Worm (Caenorhabditis elegans) whole organism, L3 larva: Measurements from ENCODE around the gene cdc-48.1.

ENCODE experiments used
- aly-2 ChIP-seq: fragments of 150-350 bp; optimal IDR thresholded peaks from 2 replicates; lab custom pipeline; 2014; ENCODE audit warnings: missing biosample characterization, missing genetic modification characterization
- ama-1 ChIP-seq: fragments of 150-350 bp; optimal IDR thresholded peaks from 2 replicates; lab custom pipeline; 2018
- ceh-16 ChIP-seq: sonication (generic microtip); optimal IDR thresholded peaks from 2 replicates; lab custom pipeline; 2017; ENCODE audit warnings: missing biosample characterization, missing genetic modification characterization
- ceh-28 ChIP-seq: fragments of 150-350 bp; optimal IDR thresholded peaks from 2 replicates; lab custom pipeline; 2014; ENCODE audit warnings: missing biosample characterization, missing genetic modification reagents, missing genetic modification characterization
- egl-5 ChIP-seq: fragments of 150-350 bp; optimal IDR thresholded peaks from 2 replicates; lab custom pipeline; 2017; ENCODE audit warnings: missing biosample characterization, missing genetic modification reagents, missing genetic modification characterization, inconsistent platforms
- elt-1 ChIP-seq: fragments of 150-350 bp; optimal IDR thresholded peaks from 2 replicates; lab custom pipeline; 2014; ENCODE audit warnings: missing biosample characterization, missing genetic modification characterization
- elt-2 ChIP-seq: sonication (generic microtip); optimal IDR thresholded peaks from 2 replicates; lab custom pipeline; 2016; ENCODE audit warnings: missing genetic modification reagents, mild to moderate bottlenecking, missing genetic modification characterization, missing compliant biosample characterization
- elt-3 ChIP-seq, 3 experiments: fragments of 150-350 bp in 1 of 3; sonication (generic microtip) in 2 of 3; optimal IDR thresholded peaks; 2 replicates in 2 of 3; 4 replicates in 1 of 3; lab custom pipeline; 2014 to 2017; ENCODE audit warnings: missing biosample characterization in 3 of 3, missing genetic modification characterization in 3 of 3
- fkh-10 ChIP-seq: sonication (generic microtip); optimal IDR thresholded peaks from 2 replicates; lab custom pipeline; 2017; ENCODE audit warnings: missing biosample characterization, missing genetic modification reagents, missing genetic modification characterization
- hmg-11 ChIP-seq: sonication (generic microtip); optimal IDR thresholded peaks from 2 replicates; lab custom pipeline; 2016; ENCODE audit warnings: missing genetic modification characterization, missing compliant biosample characterization
- jun-1 ChIP-seq: fragments of 150-350 bp; optimal IDR thresholded peaks from 2 replicates; lab custom pipeline; 2014; ENCODE audit warnings: missing biosample characterization, missing genetic modification reagents, missing genetic modification characterization
- lin-39 ChIP-seq: fragments of 150-350 bp; optimal IDR thresholded peaks from 2 replicates; lab custom pipeline; 2018; ENCODE audit warnings: missing biosample characterization, missing genetic modification reagents, missing genetic modification characterization
- lsy-12 ChIP-seq: sonication (generic microtip); optimal IDR thresholded peaks from 2 replicates; lab custom pipeline; 2016; ENCODE audit warnings: mild to moderate bottlenecking, missing genetic modification characterization, missing compliant biosample characterization
- nfya-1 ChIP-seq: sonication (generic microtip); optimal IDR thresholded peaks from 2 replicates; lab custom pipeline; 2017; ENCODE audit warnings: missing genetic modification characterization, mild to moderate bottlenecking, missing compliant biosample characterization, antibody characterized with exemption, moderate library complexity; ENCODE audit not compliant: insufficient read depth
- nhr-11 ChIP-seq: fragments of 150-350 bp; optimal IDR thresholded peaks from 2 replicates; lab custom pipeline; 2014; ENCODE audit warnings: missing biosample characterization, missing genetic modification characterization
- nhr-12 ChIP-seq: fragments of 150-350 bp; optimal IDR thresholded peaks from 2 replicates; lab custom pipeline; 2014; ENCODE audit warnings: missing biosample characterization, missing genetic modification characterization
- nhr-23 ChIP-seq: fragments of 150-350 bp; optimal IDR thresholded peaks from 2 replicates; lab custom pipeline; 2014; ENCODE audit warnings: missing biosample characterization, missing genetic modification reagents, missing genetic modification characterization
- nhr-237 ChIP-seq: fragments of 150-350 bp; optimal IDR thresholded peaks from 2 replicates; lab custom pipeline; 2014; ENCODE audit warnings: missing biosample characterization, missing genetic modification characterization
- nhr-25 ChIP-seq: sonication (generic microtip); optimal IDR thresholded peaks from 2 replicates; lab custom pipeline; 2017; ENCODE audit warnings: missing biosample characterization, missing genetic modification characterization
- nhr-43 ChIP-seq: sonication (generic microtip); optimal IDR thresholded peaks from 2 replicates; lab custom pipeline; 2016; ENCODE audit warnings: mild to moderate bottlenecking, missing genetic modification characterization, missing compliant biosample characterization; ENCODE audit not compliant: poor library complexity, severe bottlenecking
- nhr-67 ChIP-seq: fragments of 150-350 bp; optimal IDR thresholded peaks from 2 replicates; lab custom pipeline; 2014; ENCODE audit warnings: missing biosample characterization, missing genetic modification characterization
- nhr-76 ChIP-seq: fragments of 150-350 bp; sonication (generic microtip); optimal IDR thresholded peaks from 5 replicates; lab custom pipeline; 2014; ENCODE audit warnings: missing biosample characterization, missing genetic modification characterization
- nhr-77 ChIP-seq: fragments of 150-350 bp; optimal IDR thresholded peaks from 2 replicates; lab custom pipeline; 2014; ENCODE audit warnings: missing biosample characterization, missing genetic modification characterization
- pqm-1 ChIP-seq: fragments of 150-350 bp; optimal IDR thresholded peaks from 2 replicates; lab custom pipeline; 2017; ENCODE audit warnings: missing biosample characterization, missing genetic modification characterization, inconsistent platforms
- sea-2 ChIP-seq: fragments of 150-350 bp; sonication (generic microtip); optimal IDR thresholded peaks from 4 replicates; lab custom pipeline; 2014; ENCODE audit warnings: missing biosample characterization, missing genetic modification reagents, missing genetic modification characterization
- skn-1 ChIP-seq: fragments of 150-350 bp; optimal IDR thresholded peaks from 2 replicates; lab custom pipeline; 2014; ENCODE audit warnings: missing biosample characterization, missing genetic modification characterization
- tbx-2 ChIP-seq: sonication (generic microtip); optimal IDR thresholded peaks from 2 replicates; lab custom pipeline; 2016; ENCODE audit warnings: mild to moderate bottlenecking, missing genetic modification characterization, missing compliant biosample characterization
- unc-39 ChIP-seq: sonication (generic microtip); optimal IDR thresholded peaks from 4 replicates; lab custom pipeline; 2017; ENCODE audit warnings: missing biosample characterization, missing genetic modification characterization
- zag-1 ChIP-seq: fragments of 150-350 bp; optimal IDR thresholded peaks from 2 replicates; lab custom pipeline; 2014; ENCODE audit warnings: missing biosample characterization, missing genetic modification characterization
- ztf-4 ChIP-seq: fragments of 150-350 bp; optimal IDR thresholded peaks from 2 replicates; lab custom pipeline; 2014; ENCODE audit warnings: missing biosample characterization, missing genetic modification characterization

Gene cdc-48.1

DNA sequence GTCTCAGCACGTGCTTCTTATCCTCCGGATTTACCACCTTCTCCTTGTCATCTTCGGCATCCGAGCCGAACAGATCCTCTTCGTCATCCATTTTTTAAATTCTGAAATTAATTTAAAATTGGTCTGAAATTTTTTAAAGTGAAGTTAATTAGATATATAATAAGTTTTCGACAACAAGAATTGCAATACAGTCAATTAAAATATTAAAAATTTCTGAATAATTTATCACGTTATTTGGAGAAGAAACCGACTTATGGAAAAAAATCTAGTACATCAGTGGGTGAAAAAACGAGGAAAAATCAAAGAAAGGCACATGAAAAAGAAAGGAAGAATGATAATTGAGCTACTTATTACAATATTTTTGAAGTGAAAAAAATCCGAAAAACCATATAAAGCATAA is 42.3 kb upstream of the cdc-48.1 start, which contains the start of gene taf-13:
taf-13 (minus strand) TSS at position 101 of the 400 bp plus-strand sequence.
- TF ChIP-seq nhr-43 (tag; lab: Kevin White, UChicago) (no peak), nhr-76 (no peak), jun-1 (tag; lab: Kevin White, UChicago) (no peak), nhr-67 (tag; lab: Kevin White, UChicago) (no peak), egl-5 (tag; lab: Kevin White, UChicago) (no peak), skn-1 (tag; lab: Kevin White, UChicago) (no peak), ama-1 (lab: Kevin White, UChicago) (no peak), zag-1 (tag; lab: Kevin White, UChicago) (no peak), tbx-2 (no peak), pqm-1 (no peak)
- TF ChIP-seq, all 47 proteins: peak for 0

DNA sequence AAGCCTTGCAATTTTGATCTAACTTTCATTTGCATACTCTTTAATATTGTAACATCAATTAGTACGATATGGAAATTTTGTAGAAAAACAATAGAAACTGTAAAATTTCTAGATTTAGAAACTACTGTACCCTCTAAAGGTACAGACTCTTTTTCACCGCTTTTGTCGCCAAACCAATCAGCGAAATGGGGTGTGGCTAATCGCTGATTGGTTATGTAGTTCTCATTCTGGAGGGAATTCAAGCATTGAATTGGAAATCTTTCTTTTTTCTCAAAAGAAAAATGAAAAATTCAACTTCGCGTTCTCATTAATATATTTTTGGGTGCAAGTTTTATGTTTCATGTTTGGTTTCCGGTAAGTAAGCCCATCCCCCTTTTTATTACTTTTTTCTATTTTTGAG is 40.4 kb upstream of the cdc-48.1 start:
- TF ChIP-seq nfya-1 (tag; lab: Kevin White, UChicago) (peak; percentile 81), sea-2 (GFP tag; lab: Kevin White, UChicago) (no peak)

DNA sequence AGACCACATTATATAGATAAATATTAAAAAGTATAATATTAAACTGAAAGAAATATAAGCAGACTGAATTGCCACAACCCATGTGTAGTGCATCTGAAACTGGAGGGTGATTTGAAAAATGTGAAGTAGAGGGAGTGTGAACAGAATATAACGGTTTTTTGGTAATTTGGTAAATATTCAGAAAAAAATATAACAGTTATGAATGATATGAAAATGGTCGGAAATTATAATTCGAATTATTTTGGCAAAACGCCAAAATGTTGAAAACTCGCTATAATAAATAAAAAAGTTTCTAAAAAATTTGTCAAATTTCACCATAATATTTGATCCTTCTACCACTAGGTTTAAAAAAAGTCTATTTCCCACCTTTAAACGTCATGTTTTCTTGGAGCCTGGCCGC is 39.0 kb upstream of the cdc-48.1 start, which contains the start of gene srv-2:
srv-2 (minus strand) TSS at position 101 of the 400 bp plus-strand sequence.
- TF ChIP-seq ztf-4 (tag; lab: Kevin White, UChicago) (no peak), unc-39 (no peak)
- TF ChIP-seq, all 47 proteins: peak for 0

DNA sequence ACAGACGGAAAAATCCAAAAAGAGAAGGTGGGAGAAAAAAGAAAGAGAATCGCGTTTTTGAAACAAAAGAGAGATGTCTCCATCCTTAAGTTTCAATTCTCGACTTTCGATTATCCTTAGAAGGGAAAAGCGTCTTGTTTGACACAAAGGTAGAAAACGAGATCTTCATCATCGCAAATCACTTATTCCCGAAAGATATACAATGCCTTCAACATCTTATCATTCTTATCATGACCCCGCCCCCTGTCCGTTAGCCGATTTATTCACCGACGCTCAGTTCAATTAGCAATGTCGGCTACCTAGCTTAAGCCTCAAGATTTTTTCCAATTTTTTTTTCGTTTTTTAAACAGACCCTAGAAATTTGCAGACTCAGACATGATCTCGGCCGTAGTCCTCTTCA is 35.8 kb upstream of the cdc-48.1 start, which contains the start of gene C14A4.9:
C14A4.9 (plus strand) TSS at position 368 of the 400 bp plus-strand sequence.
- TF ChIP-seq nhr-23 (tag; lab: Kevin White, UChicago) (peak; percentile 17), aly-2 (no peak), nhr-11 (tag; lab: Kevin White, UChicago) (no peak), ceh-16 (no peak), unc-39 (no peak), elt-1 (no peak), ama-1 (lab: Kevin White, UChicago) (no peak), fkh-10 (GFP tag; lab: Kevin White, UChicago) (no peak), lin-39 (tag; lab: Kevin White, UChicago) (no peak), elt-3 (tag; optimal IDR thresholded peaks at IDR 0.05; lab: Kevin White, UChicago) (peak; percentile 11 to 84 (median 62)), nhr-12 (tag; lab: Kevin White, UChicago) (no peak), nhr-67 (tag; lab: Kevin White, UChicago) (no peak), nhr-77 (tag; lab: Kevin White, UChicago) (no peak), nhr-25 (tag; lab: Kevin White, UChicago) (no peak)

DNA sequence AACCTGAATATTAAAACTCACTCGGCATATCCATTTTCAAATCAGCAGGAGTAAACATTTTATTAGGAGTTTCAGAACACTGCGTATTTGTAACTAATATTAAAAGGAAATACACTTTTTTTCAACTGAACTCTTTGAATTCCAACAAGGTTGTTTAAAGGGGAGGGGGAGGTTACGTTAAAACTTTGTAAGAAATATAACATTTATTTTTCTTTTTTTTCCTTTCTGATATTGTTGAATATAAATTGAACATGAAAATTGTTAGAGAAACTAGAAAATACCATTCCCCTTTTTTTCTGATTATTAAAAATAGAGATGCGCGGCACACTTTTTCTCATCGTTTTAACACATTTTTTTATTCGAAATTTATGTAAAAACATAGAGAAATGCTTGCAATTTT is 34.8 kb upstream of the cdc-48.1 start, which contains the start of gene C14A4.8:
C14A4.8 (minus strand) TSS at position 101 of the 400 bp plus-strand sequence.
- TF ChIP-seq nfya-1 (tag; lab: Kevin White, UChicago) (no peak), nhr-11 (tag; lab: Kevin White, UChicago) (no peak), hmg-11 (no peak), nhr-237 (tag; lab: Kevin White, UChicago) (no peak), ceh-28 (tag; lab: Kevin White, UChicago) (no peak), nhr-76 (no peak), lsy-12 (tag; lab: Kevin White, UChicago) (no peak), lin-39 (tag; lab: Kevin White, UChicago) (no peak), fkh-10 (GFP tag; lab: Kevin White, UChicago) (no peak), elt-1 (no peak)
- TF ChIP-seq, all 47 proteins: peak for 0

DNA sequence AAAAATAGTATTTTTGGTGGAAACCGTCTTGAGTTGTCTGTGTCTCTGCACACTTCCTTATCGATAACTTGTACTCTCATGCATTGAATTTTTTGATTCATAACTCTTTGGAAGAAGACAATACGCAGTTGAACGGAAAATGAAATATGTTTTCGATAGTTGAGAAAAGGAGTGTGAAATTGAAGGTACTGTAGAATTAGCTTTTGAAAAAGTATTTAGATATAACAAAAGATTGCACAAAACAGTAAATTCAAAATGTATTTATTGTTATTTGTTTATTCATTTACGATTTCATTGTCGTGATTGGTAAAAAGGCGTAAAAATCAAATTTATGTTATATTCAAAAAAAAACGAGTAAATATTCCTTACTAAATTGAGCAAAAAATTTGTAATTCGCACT is 33.3 kb upstream of the cdc-48.1 start, which contains the start of gene C14A4.7:
C14A4.7 (minus strand) TSS at position 101 of the 400 bp plus-strand sequence.
- TF ChIP-seq nhr-23 (tag; lab: Kevin White, UChicago): no peak
- peak; percentile 16 for TF ChIP-seq elt-2 (tag; lab: Kevin White, UChicago)
